Worm (Caenorhabditis elegans) whole organism, L4/young adult: Measurements from ENCODE around the gene acr-25.

Experiments used
- dao-5 ChIP-seq: sonication (generic microtip); optimal IDR thresholded peaks from 2 replicates; lab custom pipeline; 2016; ENCODE audit warnings: missing genotype, missing genetic modification characterization, moderate library complexity, missing compliant biosample characterization
- him-1 ChIP-seq: sonication (generic microtip); optimal IDR thresholded peaks from 2 replicates; lab custom pipeline; 2016; ENCODE audit warnings: missing genotype, missing genetic modification reagents, missing genetic modification characterization, missing compliant biosample characterization

DNA sequence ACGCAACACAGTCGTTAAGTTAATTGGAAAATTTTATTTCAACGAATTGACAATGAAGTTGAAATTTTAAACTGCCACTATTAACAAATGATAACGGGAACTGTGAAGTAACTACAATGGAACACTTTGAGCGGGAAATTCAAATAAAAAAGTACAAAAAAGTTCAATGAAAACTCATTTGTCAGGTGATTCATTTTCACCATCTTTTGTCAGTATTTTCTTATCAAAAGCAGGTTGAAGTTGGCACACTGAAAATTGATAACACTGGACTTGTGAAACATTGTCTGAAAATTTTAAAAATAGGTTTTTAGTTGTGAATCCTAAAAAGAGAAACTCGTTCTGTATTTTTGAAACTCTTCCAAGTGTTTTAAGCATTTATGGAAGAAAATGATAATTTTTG is 30.7 kb upstream of the acr-25 start:
- TF ChIP-seq dao-5 (tag; lab: Kevin White, UChicago) (no peak), him-1 (tag; lab: Kevin White, UChicago) (no peak)
